Fruit fly (Drosophila melanogaster): Measurements from ENCODE around the gene Tmhs.

dm6 chr3L:1844600-1844999 lies 40.9 kb upstream of the Tmhs start:
- TF ChIP-seq D1 (tag; optimal IDR thresholded peaks at IDR 0.05): no peak
- TF ChIP-seq Snoo (tag; optimal IDR thresholded peaks at IDR 0.05): no peak
- TF ChIP-seq Pif1A (GFP tag; optimal IDR thresholded peaks at IDR 0.05): no peak
- TF ChIP-seq CG8301 (tag; optimal IDR thresholded peaks at IDR 0.05): peak; percentile 57
- TF ChIP-seq Ets98B (GFP tag; IDR thresholded peaks at IDR 0.05): peak; percentile 88
- no peak for TF ChIP-seq gl (tag; optimal IDR thresholded peaks at IDR 0.05)
- 0 out of 2 replicates have a peak, but pooled peaks have one; percentile 36 for TF ChIP-seq CG10348 (GFP tag; IDR thresholded peaks at IDR 0.05)
